Worm (Caenorhabditis elegans) whole organism, mixed stage, embryonic: ENCODE results near the gene spsb-2.
A peak's percentile ranks its signal among the peaks of the same experiment; 100 is the strongest.

Source experiments
- M03D4.4 ChIP-seq: sonication (generic microtip); optimal IDR thresholded peaks from 2 replicates; lab custom pipeline; 2017; ENCODE audit warnings: mild to moderate bottlenecking, missing genetic modification characterization, missing compliant biosample characterization
- bed-3 ChIP-seq: fragments of 200-800 bp; sonication (Bioruptor generic); optimal IDR thresholded peaks from 3 replicates; lab custom pipeline; 2018; ENCODE audit warnings: mild to moderate bottlenecking, missing genetic modification characterization, moderate library complexity, missing compliant biosample characterization
- blmp-1 ChIP-seq: fragments of 150-350 bp; optimal IDR thresholded peaks from 2 replicates; lab custom pipeline; 2014; ENCODE audit warnings: missing biosample characterization, missing genetic modification characterization
- ceh-39 ChIP-seq: fragments of 150-350 bp; optimal IDR thresholded peaks from 2 replicates; lab custom pipeline; 2014; ENCODE audit warnings: missing biosample characterization, missing genetic modification characterization
- ceh-43 ChIP-seq: fragments of 200-800 bp; sonication (Bioruptor generic); optimal IDR thresholded peaks from 2 replicates; lab custom pipeline; 2018; ENCODE audit warnings: mild to moderate bottlenecking, missing genetic modification characterization, moderate library complexity, missing compliant biosample characterization
- ceh-83 ChIP-seq: fragments of 200-800 bp; sonication (Bioruptor generic); optimal IDR thresholded peaks from 2 replicates; lab custom pipeline; 2018; ENCODE audit warnings: mild to moderate bottlenecking, missing genetic modification characterization, missing compliant biosample characterization
- ces-1 ChIP-seq: fragments of 150-350 bp; optimal IDR thresholded peaks from 2 replicates; lab custom pipeline; 2014; ENCODE audit warnings: missing biosample characterization, missing genetic modification reagents, missing genetic modification characterization
- cnd-1 ChIP-seq: fragments of 200-800 bp; sonication (Bioruptor generic); optimal IDR thresholded peaks from 2 replicates; lab custom pipeline; 2018; ENCODE audit warnings: mild to moderate bottlenecking, missing genetic modification characterization, missing compliant biosample characterization
- drap-1 ChIP-seq: fragments of 200-800 bp; sonication (Bioruptor generic); optimal IDR thresholded peaks from 3 replicates; lab custom pipeline; 2018; ENCODE audit warnings: mild to moderate bottlenecking, missing genetic modification characterization, missing compliant biosample characterization
- flh-1 ChIP-seq: fragments of 200-800 bp; sonication (Bioruptor generic); optimal IDR thresholded peaks from 2 replicates; lab custom pipeline; 2018; ENCODE audit warnings: mild to moderate bottlenecking, missing genetic modification characterization, moderate library complexity, missing compliant biosample characterization
- ham-2 ChIP-seq: fragments of 200-800 bp; sonication (Bioruptor generic); optimal IDR thresholded peaks from 2 replicates; lab custom pipeline; 2018; ENCODE audit warnings: mild to moderate bottlenecking, missing genetic modification characterization, missing compliant biosample characterization
- hlh-1 ChIP-seq: fragments of 150-350 bp; optimal IDR thresholded peaks from 2 replicates; lab custom pipeline; 2014; ENCODE audit warnings: missing biosample characterization, missing genetic modification reagents, missing genetic modification characterization
- lin-13 ChIP-seq: fragments of 150-350 bp; optimal IDR thresholded peaks from 2 replicates; lab custom pipeline; 2014; ENCODE audit warnings: missing biosample characterization, missing genetic modification characterization
- lin-32 ChIP-seq: fragments of 200-800 bp; sonication (Bioruptor generic); optimal IDR thresholded peaks from 2 replicates; lab custom pipeline; 2018; ENCODE audit warnings: mild to moderate bottlenecking, missing genetic modification characterization, missing compliant biosample characterization
- lsy-2 ChIP-seq: fragments of 150-350 bp; optimal IDR thresholded peaks from 2 replicates; lab custom pipeline; 2014; ENCODE audit warnings: missing biosample characterization, missing genetic modification characterization
- mab-5 ChIP-seq: fragments of 150-350 bp; optimal IDR thresholded peaks from 2 replicates; lab custom pipeline; 2014; ENCODE audit warnings: missing biosample characterization, missing genetic modification characterization
- mep-1 ChIP-seq: fragments of 150-350 bp; optimal IDR thresholded peaks from 2 replicates; lab custom pipeline; 2017; ENCODE audit warnings: missing biosample characterization, missing genetic modification reagents, missing genetic modification characterization, inconsistent platforms
- mls-2 ChIP-seq: sonication (generic microtip); optimal IDR thresholded peaks from 2 replicates; lab custom pipeline; 2016; ENCODE audit warnings: mild to moderate bottlenecking, missing genetic modification characterization, moderate library complexity, missing compliant biosample characterization
- nhr-12 ChIP-seq: fragments of 150-350 bp; optimal IDR thresholded peaks from 2 replicates; lab custom pipeline; 2014; ENCODE audit warnings: missing biosample characterization, missing genetic modification characterization
- nhr-2 ChIP-seq: fragments of 150-350 bp; optimal IDR thresholded peaks from 2 replicates; lab custom pipeline; 2014; ENCODE audit warnings: missing biosample characterization, missing genetic modification characterization
- nhr-237 ChIP-seq: fragments of 150-350 bp; optimal IDR thresholded peaks from 2 replicates; lab custom pipeline; 2014; ENCODE audit warnings: missing biosample characterization, missing genetic modification characterization
- nhr-28 ChIP-seq: fragments of 150-350 bp; optimal IDR thresholded peaks from 2 replicates; lab custom pipeline; 2014; ENCODE audit warnings: missing biosample characterization, missing genetic modification characterization
- nhr-76 ChIP-seq: sonication (generic microtip); optimal IDR thresholded peaks from 2 replicates; lab custom pipeline; 2017; ENCODE audit warnings: missing biosample characterization, missing genetic modification characterization
- pha-4 ChIP-seq: fragments of 150-350 bp; optimal IDR thresholded peaks from 2 replicates; lab custom pipeline; 2018; ENCODE audit warnings: missing biosample characterization, missing genetic modification reagents, missing genetic modification characterization
- sem-2 ChIP-seq: fragments of 200-800 bp; sonication (Bioruptor generic); optimal IDR thresholded peaks from 2 replicates; lab custom pipeline; 2018; ENCODE audit warnings: mild to moderate bottlenecking, missing genetic modification characterization, missing compliant biosample characterization
- snpc-4 ChIP-seq: fragments of 150-350 bp; optimal IDR thresholded peaks from 2 replicates; lab custom pipeline; 2014; ENCODE audit warnings: missing biosample characterization, missing genetic modification characterization
- sptf-1 ChIP-seq: sonication (generic microtip); optimal IDR thresholded peaks from 2 replicates; lab custom pipeline; 2017; ENCODE audit warnings: mild to moderate bottlenecking, missing genetic modification characterization, moderate library complexity, missing compliant biosample characterization
- unc-120 ChIP-seq: sonication (generic microtip); optimal IDR thresholded peaks from 2 replicates; lab custom pipeline; 2017; ENCODE audit warnings: missing genetic modification characterization, missing compliant biosample characterization; ENCODE audit not compliant: poor library complexity, severe bottlenecking
- unc-39 ChIP-seq: fragments of 150-350 bp; optimal IDR thresholded peaks from 2 replicates; lab custom pipeline; 2014; ENCODE audit warnings: missing biosample characterization, missing genetic modification characterization
- unc-62 ChIP-seq: fragments of 150-350 bp; optimal IDR thresholded peaks from 2 replicates; lab custom pipeline; 2014; ENCODE audit warnings: missing biosample characterization, missing genetic modification reagents, missing genetic modification characterization
- zip-8 ChIP-seq: fragments of 150-350 bp; optimal IDR thresholded peaks from 2 replicates; lab custom pipeline; 2014; ENCODE audit warnings: missing biosample characterization, missing genetic modification characterization
- ztf-11 ChIP-seq: fragments of 150-350 bp; optimal IDR thresholded peaks from 2 replicates; lab custom pipeline; 2014; ENCODE audit warnings: missing biosample characterization, missing genetic modification characterization

spsb-2 gene

ce11 chrII:15205346-15205745, 24.8 kb upstream of the spsb-2 start:
- no peak for TF ChIP-seq M03D4.4
- TF ChIP-seq ceh-39 (tag; lab: Kevin White, UChicago), result no peak
- TF ChIP-seq ceh-83 (GFP tag; lab: Kevin White, UChicago), result no peak
- no peak for TF ChIP-seq ces-1
- TF ChIP-seq mls-2 (tag; lab: Kevin White, UChicago), result no peak
- TF ChIP-seq lsy-2 (tag; lab: Kevin White, UChicago), result no peak
- no peak for TF ChIP-seq ceh-43
- no peak for TF ChIP-seq sem-2 (GFP tag; lab: Kevin White, UChicago)
- TF ChIP-seq unc-39 (tag; lab: Kevin White, UChicago), result no peak
- TF ChIP-seq unc-120 (tag; lab: Kevin White, UChicago), result no peak
- no peak for TF ChIP-seq cnd-1 (tag; lab: Kevin White, UChicago)
- no peak for TF ChIP-seq bed-3 (GFP tag; lab: Kevin White, UChicago)
- no peak for TF ChIP-seq unc-62 (GFP tag; lab: Kevin White, UChicago)
- no peak for TF ChIP-seq hlh-1 (tag; lab: Kevin White, UChicago)
- TF ChIP-seq flh-1, result no peak
- TF ChIP-seq blmp-1 (tag; lab: Kevin White, UChicago), result no peak
- no peak for TF ChIP-seq ztf-11 (tag; lab: Kevin White, UChicago)
- TF ChIP-seq snpc-4 (tag; lab: Kevin White, UChicago), result no peak

ce11 chrII:15206234-15206633, 23.9 kb upstream of the spsb-2 start:
- TF ChIP-seq nhr-2 (tag; lab: Kevin White, UChicago) (no peak), ceh-43 (no peak), ham-2 (GFP tag; lab: Kevin White, UChicago) (no peak), pha-4 (tag; lab: Kevin White, UChicago) (no peak), ztf-11 (tag; lab: Kevin White, UChicago) (no peak), sptf-1 (tag; lab: Kevin White, UChicago) (no peak), hlh-1 (tag; lab: Kevin White, UChicago) (no peak), nhr-28 (tag; lab: Kevin White, UChicago) (no peak), sem-2 (GFP tag; lab: Kevin White, UChicago) (no peak), nhr-76 (tag; lab: Kevin White, UChicago) (no peak), drap-1 (GFP tag; lab: Kevin White, UChicago) (no peak), mep-1 (tag; lab: Kevin White, UChicago) (no peak), unc-62 (GFP tag; lab: Kevin White, UChicago) (no peak), lin-32 (GFP tag; lab: Kevin White, UChicago) (no peak), mab-5 (tag; lab: Kevin White, UChicago) (no peak), bed-3 (GFP tag; lab: Kevin White, UChicago) (no peak), ceh-39 (tag; lab: Kevin White, UChicago) (no peak), nhr-12 (tag; lab: Kevin White, UChicago) (no peak)
- TF ChIP-seq, all 35 proteins: peak for 0

ce11 chrII:15207562-15207961, 22.6 kb upstream of the spsb-2 start:
- TF ChIP-seq nhr-12 (tag; lab: Kevin White, UChicago), result no peak
- TF ChIP-seq bed-3 (GFP tag; lab: Kevin White, UChicago), result no peak

- TF ChIP-seq ztf-11 (tag; lab: Kevin White, UChicago) (no peak), mep-1 (tag; lab: Kevin White, UChicago) (peak; percentile 3), lsy-2 (tag; lab: Kevin White, UChicago) (peak; percentile 93)
Observed at ce11 chrII:15208151-15208550, 22.0 kb upstream of the spsb-2 start.

- TF ChIP-seq nhr-28 (tag; lab: Kevin White, UChicago) (no peak), lin-32 (GFP tag; lab: Kevin White, UChicago) (no peak), drap-1 (GFP tag; lab: Kevin White, UChicago) (no peak), zip-8 (tag; lab: Kevin White, UChicago) (no peak), flh-1 (no peak), nhr-2 (tag; lab: Kevin White, UChicago) (no peak), nhr-237 (tag; lab: Kevin White, UChicago) (no peak), unc-62 (GFP tag; lab: Kevin White, UChicago) (no peak), mep-1 (tag; lab: Kevin White, UChicago) (no peak), nhr-12 (tag; lab: Kevin White, UChicago) (no peak), lin-13 (no peak), mab-5 (tag; lab: Kevin White, UChicago) (no peak), blmp-1 (tag; lab: Kevin White, UChicago) (no peak), snpc-4 (tag; lab: Kevin White, UChicago) (no peak)
Observed at ce11 chrII:15208874-15209273, 21.3 kb upstream of the spsb-2 start.
